Fruit fly (Drosophila melanogaster): Measurements from ENCODE around the gene CG12224.

The CG12224 gene

dm6 chr3R:12010202-12010824 lies 28.5 kb upstream of the CG12224 start, which contains the start of the genes KLHL18 and GCC185 (continued):
- TF ChIP-seq ey (GFP tag; optimal IDR thresholded peaks at IDR 0.05), result peak; percentile 78
- TF ChIP-seq h (GFP tag; optimal IDR thresholded peaks at IDR 0.05), result peak; percentile 84
- TF ChIP-seq N (GFP tag; optimal IDR thresholded peaks at IDR 0.05), result no peak
- TF ChIP-seq Vsx2 (GFP tag; optimal IDR thresholded peaks at IDR 0.05; ENCODE audit: partially characterized antibody), result no peak
- TF ChIP-seq dsf (GFP tag; optimal IDR thresholded peaks at IDR 0.05; ENCODE audit: borderline replicate concordance), result peak; percentile 69
- TF ChIP-seq psq (GFP tag; optimal IDR thresholded peaks at IDR 0.05), result peak; percentile 78
- TF ChIP-seq GATAd (GFP tag; optimal IDR thresholded peaks at IDR 0.05), result peak; percentile 54
- TF ChIP-seq Dif (GFP tag; optimal IDR thresholded peaks at IDR 0.05; ENCODE audit: partially characterized antibody), result no peak
- no peak for TF ChIP-seq pan (optimal IDR thresholded peaks at IDR 0.05)
- peak; percentile 91 for TF ChIP-seq HLH106 (tag; optimal IDR thresholded peaks at IDR 0.05)
- TF ChIP-seq Dfd (GFP tag; optimal IDR thresholded peaks at IDR 0.05), result no peak
- TF ChIP-seq sv (GFP tag; optimal IDR thresholded peaks at IDR 0.05), result peak; percentile 80
- peak; percentile 86 for TF ChIP-seq Myc (optimal IDR thresholded peaks at IDR 0.05)
- no peak for TF ChIP-seq lola (GFP tag; optimal IDR thresholded peaks at IDR 0.05)

- no peak for TF ChIP-seq fru (GFP tag; optimal IDR thresholded peaks at IDR 0.05)
- no peak for TF ChIP-seq rgr (GFP tag; optimal IDR thresholded peaks at IDR 0.05)
- TF ChIP-seq CG9705 (GFP tag; optimal IDR thresholded peaks at IDR 0.05), result no peak
- TF ChIP-seq CG32264 (GFP tag; optimal IDR thresholded peaks at IDR 0.05), result no peak
Measured at dm6 chr3R:12006417-12006816, 24.6 kb upstream of the CG12224 start.

DNA sequence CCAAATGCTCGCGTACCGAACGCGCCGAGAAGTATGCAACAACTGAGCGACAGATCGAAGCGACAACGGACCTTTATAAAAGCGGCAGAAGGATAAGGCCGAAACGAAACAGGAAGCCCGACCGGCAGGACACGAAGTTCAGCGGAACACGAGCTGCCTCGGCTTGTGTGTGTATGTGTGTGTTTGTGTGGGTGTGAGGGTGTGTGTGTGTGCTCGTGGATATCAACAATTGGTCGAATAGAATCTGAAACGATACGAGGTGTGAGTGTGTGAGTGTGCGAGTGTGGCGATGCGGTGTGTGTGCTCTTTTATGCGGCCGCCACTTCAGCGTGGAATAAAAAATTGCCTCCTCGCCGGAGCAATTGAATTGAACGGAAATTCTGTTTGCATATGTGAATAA lies 23.6 kb upstream of the CG12224 start, which contains the start of gene Tk:
Tk (minus strand) TSS at position 57 of the 400 bp plus-strand sequence.
- no peak for TF ChIP-seq N (GFP tag; optimal IDR thresholded peaks at IDR 0.05)
- no peak for TF ChIP-seq rgr (GFP tag; optimal IDR thresholded peaks at IDR 0.05)
- no peak for TF ChIP-seq Myc (optimal IDR thresholded peaks at IDR 0.05)
- no peak for TF ChIP-seq h (GFP tag; optimal IDR thresholded peaks at IDR 0.05)
- TF ChIP-seq fru (GFP tag; optimal IDR thresholded peaks at IDR 0.05), result no peak
- no peak for TF ChIP-seq HLH106 (tag; optimal IDR thresholded peaks at IDR 0.05)
- TF ChIP-seq CrebA (GFP tag; optimal IDR thresholded peaks at IDR 0.05; ENCODE audit: borderline replicate concordance), result no peak
- no peak for TF ChIP-seq usp (GFP tag; optimal IDR thresholded peaks at IDR 0.05)
- no peak for TF ChIP-seq OdsH (GFP tag; optimal IDR thresholded peaks at IDR 0.05)
- TF ChIP-seq Rel (GFP tag; optimal IDR thresholded peaks at IDR 0.05), result no peak
- no peak for TF ChIP-seq Rel (tag; optimal IDR thresholded peaks at IDR 0.05)
- no peak for TF ChIP-seq dmrt93B (GFP tag; optimal IDR thresholded peaks at IDR 0.05)
- TF ChIP-seq GATAd (GFP tag; optimal IDR thresholded peaks at IDR 0.05), result no peak
- TF ChIP-seq dl (GFP tag; optimal IDR thresholded peaks at IDR 0.05; ENCODE audit: insufficient read depth in 1 of 2, partially characterized antibody in 2 of 2), result no peak
- TF ChIP-seq CG9705 (GFP tag; optimal IDR thresholded peaks at IDR 0.05), result no peak
- TF ChIP-seq lola (GFP tag; optimal IDR thresholded peaks at IDR 0.05), result no peak
- TF ChIP-seq Hr78 (GFP tag; optimal IDR thresholded peaks at IDR 0.05), result no peak
- no peak for TF ChIP-seq Mio (GFP tag; optimal IDR thresholded peaks at IDR 0.05)
- TF ChIP-seq Dfd (GFP tag; optimal IDR thresholded peaks at IDR 0.05), result no peak
- no peak for TF ChIP-seq tai (GFP tag; optimal IDR thresholded peaks at IDR 0.05)
- no peak for TF ChIP-seq br (GFP tag; optimal IDR thresholded peaks at IDR 0.05)

DNA sequence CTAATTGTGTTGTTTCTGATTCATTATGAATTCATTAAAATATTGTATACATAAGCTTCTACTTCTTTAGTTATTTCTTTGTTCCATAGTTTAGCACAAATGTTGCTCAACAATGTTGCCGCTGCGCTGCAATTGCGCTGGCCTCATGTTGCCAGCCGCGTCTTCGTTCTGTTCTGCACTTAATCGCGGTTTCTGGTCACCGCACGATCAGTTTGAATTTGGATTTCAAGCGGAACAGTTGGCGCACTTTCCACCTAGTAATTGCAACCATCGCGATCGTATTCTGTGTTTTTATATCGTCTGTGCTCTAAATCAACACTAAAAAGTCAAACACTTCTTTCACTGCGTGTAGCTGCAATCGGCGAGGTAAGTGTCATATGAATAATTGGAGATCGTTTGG lies 17.2 kb upstream of the CG12224 start, which contains the start of gene Ect3:
Ect3 (plus strand) TSS at position 205 of the 400 bp plus-strand sequence.
- no peak for TF ChIP-seq Sp1 (GFP tag; optimal IDR thresholded peaks at IDR 0.05)
- TF ChIP-seq dmrt93B (GFP tag; optimal IDR thresholded peaks at IDR 0.05), result no peak
- TF ChIP-seq Hr83 (GFP tag; optimal IDR thresholded peaks at IDR 0.05; ENCODE audit: poor library complexity, severe bottlenecking), result no peak
- no peak for TF ChIP-seq jim (GFP tag; optimal IDR thresholded peaks at IDR 0.05)
- no peak for TF ChIP-seq tai (GFP tag; optimal IDR thresholded peaks at IDR 0.05)
- no peak for TF ChIP-seq Hnf4 (GFP tag; optimal IDR thresholded peaks at IDR 0.05)
- TF ChIP-seq OdsH (GFP tag; optimal IDR thresholded peaks at IDR 0.05), result no peak
- no peak for TF ChIP-seq Dfd (GFP tag; optimal IDR thresholded peaks at IDR 0.05)
- no peak for TF ChIP-seq Jra (GFP tag; optimal IDR thresholded peaks at IDR 0.05)
- no peak for TF ChIP-seq h (GFP tag; optimal IDR thresholded peaks at IDR 0.05)
- TF ChIP-seq GATAd (GFP tag; optimal IDR thresholded peaks at IDR 0.05), result no peak
- TF ChIP-seq sv (GFP tag; optimal IDR thresholded peaks at IDR 0.05), result no peak
- TF ChIP-seq dl (GFP tag; optimal IDR thresholded peaks at IDR 0.05; ENCODE audit: insufficient read depth in 1 of 2, partially characterized antibody in 2 of 2), result no peak

Measured in whole organism, wandering third instar larva.